Worm (Caenorhabditis elegans) whole organism, L2 larva: ENCODE measurements around the gene cnt-1.

Experiments used
- ama-1 ChIP-seq: fragments of 150-350 bp; optimal IDR thresholded peaks from 2 replicates; lab custom pipeline; 2018; ENCODE audit warnings: inconsistent platforms
- ceh-16 ChIP-seq: fragments of 150-350 bp; optimal IDR thresholded peaks from 2 replicates; lab custom pipeline; 2014; ENCODE audit warnings: missing biosample characterization, missing genetic modification characterization
- ceh-82 ChIP-seq: fragments of 150-350 bp; optimal IDR thresholded peaks from 2 replicates; lab custom pipeline; 2014; ENCODE audit warnings: missing biosample characterization, missing genetic modification characterization
- dmd-4 ChIP-seq: sonication (generic microtip); optimal IDR thresholded peaks from 2 replicates; lab custom pipeline; 2017; ENCODE audit warnings: missing biosample characterization, missing genetic modification characterization
- lin-13 ChIP-seq: fragments of 150-350 bp; optimal IDR thresholded peaks from 2 replicates; lab custom pipeline; 2014; ENCODE audit warnings: missing biosample characterization, missing genetic modification reagents, missing genetic modification characterization
- lsy-2 ChIP-seq, 2 experiments: fragments of 150-350 bp in 1 of 2; sonication (generic microtip) in 1 of 2; optimal IDR thresholded peaks; 2 replicates each; lab custom pipeline; 2014 to 2017; ENCODE audit warnings: missing biosample characterization in 2 of 2, missing genetic modification characterization in 2 of 2
- nhr-10 ChIP-seq: sonication (generic microtip); optimal IDR thresholded peaks from 2 replicates; lab custom pipeline; 2017; ENCODE audit warnings: missing biosample characterization, missing genetic modification characterization
- nhr-11 ChIP-seq: fragments of 150-350 bp; optimal IDR thresholded peaks from 2 replicates; lab custom pipeline; 2014; ENCODE audit warnings: missing biosample characterization, missing genetic modification characterization
- nhr-6 ChIP-seq: fragments of 150-350 bp; optimal IDR thresholded peaks from 2 replicates; lab custom pipeline; 2014; ENCODE audit warnings: missing biosample characterization, missing genetic modification characterization
- skn-1 ChIP-seq: sonication (generic microtip); optimal IDR thresholded peaks from 2 replicates; lab custom pipeline; 2017; ENCODE audit warnings: missing biosample characterization, missing genetic modification characterization
- snpc-4 ChIP-seq: fragments of 150-350 bp; optimal IDR thresholded peaks from 2 replicates; lab custom pipeline; 2014; ENCODE audit warnings: missing biosample characterization, missing genetic modification characterization
- unc-55 ChIP-seq: fragments of 150-350 bp; sonication (generic microtip); optimal IDR thresholded peaks from 3 replicates; lab custom pipeline; 2014; ENCODE audit warnings: missing biosample characterization, missing genetic modification reagents, missing genetic modification characterization
- ztf-4 ChIP-seq: fragments of 150-350 bp; optimal IDR thresholded peaks from 2 replicates; lab custom pipeline; 2014; ENCODE audit warnings: missing biosample characterization, missing genetic modification characterization

- TF ChIP-seq dmd-4 (tag; lab: Kevin White, UChicago) (no peak), lin-13 (GFP tag; lab: Kevin White, UChicago) (no peak), skn-1 (tag; lab: Kevin White, UChicago) (no peak), lsy-2 (tag; optimal IDR thresholded peaks at IDR 0.05; lab: Kevin White, UChicago) (no peak), ceh-82 (tag; lab: Kevin White, UChicago) (no peak), nhr-6 (tag; lab: Kevin White, UChicago) (no peak), ztf-4 (tag; lab: Kevin White, UChicago) (no peak), ceh-16 (tag; lab: Kevin White, UChicago) (no peak), nhr-11 (tag; lab: Kevin White, UChicago) (no peak), snpc-4 (tag; lab: Kevin White, UChicago) (no peak), nhr-10 (no peak), ama-1 (lab: Kevin White, UChicago) (no peak), unc-55 (no peak)
Observed at ce11 chrII:12027697-12028245, 60.9 kb downstream of the cnt-1 start, which contains the start of gene Y17G7B.8.
